Worm (Caenorhabditis elegans): ENCODE measurements around the gene col-183.
A peak's percentile ranks its signal among the peaks of the same experiment; 100 is the strongest.

Gene col-183

ce11 chrX:13493762-13494161 lies 26.2 kb upstream of the col-183 start:
- TF ChIP-seq W03F9.2 (tag; optimal IDR thresholded peaks at IDR 0.05) (no peak), him-1 (tag; optimal IDR thresholded peaks at IDR 0.05) (peak; percentile 17)

ce11 chrX:13484813-13485212 lies 17.2 kb upstream of the col-183 start, which contains the start of gene srd-51:
Gene srd-51, minus strand, starts transcription at chrX:13484913.
- TF ChIP-seq dao-5 (tag; optimal IDR thresholded peaks at IDR 0.05): no peak
- TF ChIP-seq him-1 (tag; optimal IDR thresholded peaks at IDR 0.05): no peak
- TF ChIP-seq W03F9.2 (tag; optimal IDR thresholded peaks at IDR 0.05): no peak

- no peak for TF ChIP-seq W03F9.2 (tag; optimal IDR thresholded peaks at IDR 0.05)
- no peak for TF ChIP-seq him-1 (tag; optimal IDR thresholded peaks at IDR 0.05)
- no peak for TF ChIP-seq dao-5 (tag; optimal IDR thresholded peaks at IDR 0.05)
These were observed 14.1 kb upstream of the col-183 start, which contains the start of gene srd-50 for ce11 chrX:13481704-13482103. Gene srd-50, minus strand, starts transcription at chrX:13481804.

- TF ChIP-seq dao-5 (tag; optimal IDR thresholded peaks at IDR 0.05): no peak
These were observed 9.8 kb upstream of the col-183 start, which contains the start of gene efn-3 for ce11 chrX:13477356-13477755. Gene efn-3, minus strand, starts transcription at chrX:13477456.

ce11 chrX:13471855-13472254 lies 4.3 kb upstream of the col-183 start, which contains the start of gene tre-4:
Gene tre-4, plus strand, starts transcription at chrX:13472155.
- no peak for TF ChIP-seq him-1 (tag; optimal IDR thresholded peaks at IDR 0.05)
- no peak for TF ChIP-seq dao-5 (tag; optimal IDR thresholded peaks at IDR 0.05)
- no peak for TF ChIP-seq W03F9.2 (tag; optimal IDR thresholded peaks at IDR 0.05)

ce11 chrX:13469907-13470647 lies 2.5 kb upstream of the col-183 start:
- no peak for TF ChIP-seq dao-5 (tag; optimal IDR thresholded peaks at IDR 0.05)
- no peak for TF ChIP-seq him-1 (tag; optimal IDR thresholded peaks at IDR 0.05)
- TF ChIP-seq W03F9.2 (tag; optimal IDR thresholded peaks at IDR 0.05): no peak

ce11 chrX:13469047-13469633 lies 1.6 kb upstream of the col-183 start, which contains the start of gene col-184:
Gene col-184, plus strand, starts transcription at chrX:13469455.
- TF ChIP-seq W03F9.2 (tag; optimal IDR thresholded peaks at IDR 0.05): no peak
- no peak for TF ChIP-seq dao-5 (tag; optimal IDR thresholded peaks at IDR 0.05)
- TF ChIP-seq him-1 (tag; optimal IDR thresholded peaks at IDR 0.05): no peak

ce11 chrX:13463793-13464192 lies 3.8 kb downstream of the col-183 start, which contains the start of gene F02D10.2:
Gene F02D10.2, minus strand, starts transcription at chrX:13463893.
- TF ChIP-seq W03F9.2 (tag; optimal IDR thresholded peaks at IDR 0.05) (no peak), him-1 (tag; optimal IDR thresholded peaks at IDR 0.05) (no peak), dao-5 (tag; optimal IDR thresholded peaks at IDR 0.05) (no peak)

- TF ChIP-seq dao-5 (tag; optimal IDR thresholded peaks at IDR 0.05): no peak
- TF ChIP-seq W03F9.2 (tag; optimal IDR thresholded peaks at IDR 0.05): no peak
- TF ChIP-seq him-1 (tag; optimal IDR thresholded peaks at IDR 0.05): no peak
These were observed 5.0 kb downstream of the col-183 start, which contains the start of gene F02D10.3 for ce11 chrX:13462519-13462918. Gene F02D10.3, minus strand, starts transcription at chrX:13462619.

ce11 chrX:13456442-13456841 lies 11.1 kb downstream of the col-183 start, which contains the start of gene flr-1:
Gene flr-1, minus strand, starts transcription at chrX:13456542.
- no peak for TF ChIP-seq him-1 (tag; optimal IDR thresholded peaks at IDR 0.05)
- TF ChIP-seq W03F9.2 (tag; optimal IDR thresholded peaks at IDR 0.05): no peak

ce11 chrX:13451578-13451977 lies 16.0 kb downstream of the col-183 start, which contains the start of gene F02D10.6:
Gene F02D10.6, minus strand, starts transcription at chrX:13451678.
- TF ChIP-seq him-1 (tag; optimal IDR thresholded peaks at IDR 0.05) (no peak), W03F9.2 (tag; optimal IDR thresholded peaks at IDR 0.05) (no peak), dao-5 (tag; optimal IDR thresholded peaks at IDR 0.05) (no peak)

- TF ChIP-seq dao-5 (tag; optimal IDR thresholded peaks at IDR 0.05) (peak; percentile 68), him-1 (tag; optimal IDR thresholded peaks at IDR 0.05) (peak; percentile 69), W03F9.2 (tag; optimal IDR thresholded peaks at IDR 0.05) (peak; percentile 44)
These were observed 18.9 kb downstream of the col-183 start for ce11 chrX:13448665-13449099.

ce11 chrX:13446418-13446817 lies 21.1 kb downstream of the col-183 start, which contains the start of gene set-8:
Gene set-8, plus strand, starts transcription at chrX:13446718.
- TF ChIP-seq dao-5 (tag; optimal IDR thresholded peaks at IDR 0.05) (no peak), W03F9.2 (tag; optimal IDR thresholded peaks at IDR 0.05) (no peak), him-1 (tag; optimal IDR thresholded peaks at IDR 0.05) (no peak)

ce11 chrX:13444267-13444666 lies 23.3 kb downstream of the col-183 start:
- no peak for TF ChIP-seq dao-5 (tag; optimal IDR thresholded peaks at IDR 0.05)
- no peak for TF ChIP-seq W03F9.2 (tag; optimal IDR thresholded peaks at IDR 0.05)
- TF ChIP-seq him-1 (tag; optimal IDR thresholded peaks at IDR 0.05): no peak
